Fruit fly (Drosophila melanogaster): ENCODE measurements around the gene Cpr65Ay.
A peak's percentile ranks its signal among the peaks of the same experiment; 100 is the strongest.

The Cpr65Ay gene

DNA sequence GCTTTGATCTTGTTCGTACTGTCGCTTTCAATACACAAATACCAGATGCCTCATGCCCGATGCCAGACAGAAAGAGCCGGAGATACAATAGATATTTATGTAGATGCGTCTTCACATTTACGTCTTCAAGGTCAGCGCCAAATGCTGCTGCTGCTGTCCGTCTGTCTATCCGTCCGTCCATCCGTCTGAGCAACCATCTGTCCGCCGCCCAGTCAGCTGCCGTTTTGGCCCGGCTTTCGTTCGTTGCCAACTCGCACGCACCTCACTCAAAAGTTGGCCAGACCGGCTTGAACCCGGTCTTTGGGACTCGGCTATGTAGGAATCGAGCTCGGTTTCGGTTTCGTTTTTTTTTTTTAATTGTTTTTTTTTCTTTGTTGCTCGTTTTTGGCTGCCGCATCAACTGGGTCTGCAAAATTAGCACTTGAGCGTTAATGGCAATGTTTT is 3.5 kb downstream of the Cpr65Ay start (continued):
- TF ChIP-seq CG1529 (GFP tag; optimal IDR thresholded peaks at IDR 0.05) (no peak), salm (tag; optimal IDR thresholded peaks at IDR 0.05) (no peak), kah (GFP tag; optimal IDR thresholded peaks at IDR 0.05) (no peak), ATbp (GFP tag; optimal IDR thresholded peaks at IDR 0.05) (no peak), caup (GFP tag; optimal IDR thresholded peaks at IDR 0.05; ENCODE audit: severe bottlenecking) (no peak), chif (GFP tag; optimal IDR thresholded peaks at IDR 0.05) (no peak), sisA (GFP tag; IDR thresholded peaks at IDR 0.05) (no peak), pfk (GFP tag; optimal IDR thresholded peaks at IDR 0.05) (no peak), Dp (GFP tag; optimal IDR thresholded peaks at IDR 0.05) (no peak), ato (GFP tag; IDR thresholded peaks at IDR 0.05; ENCODE audit: partially characterized antibody) (no peak), lab (GFP tag; optimal IDR thresholded peaks at IDR 0.05) (no peak), CG14050 (GFP tag; IDR thresholded peaks at IDR 0.05) (no peak), Hr51 (GFP tag; optimal IDR thresholded peaks at IDR 0.05) (no peak), amos (GFP tag; IDR thresholded peaks at IDR 0.05; ENCODE audit: partially characterized antibody) (no peak), CG12155 (GFP tag; optimal IDR thresholded peaks at IDR 0.05) (no peak), trem (tag; optimal IDR thresholded peaks at IDR 0.05) (no peak), CG14441 (GFP tag; IDR thresholded peaks at IDR 0.05) (no peak), CG4360 (GFP tag; IDR thresholded peaks at IDR 0.05) (no peak), bsh (GFP tag; optimal IDR thresholded peaks at IDR 0.05) (no peak), Hmx (GFP tag; optimal IDR thresholded peaks at IDR 0.05) (no peak), Fer2 (tag; optimal IDR thresholded peaks at IDR 0.05) (no peak), CG7928 (GFP tag; optimal IDR thresholded peaks at IDR 0.05) (no peak), grau (tag; optimal IDR thresholded peaks at IDR 0.05) (no peak), oc (tag; optimal IDR thresholded peaks at IDR 0.05) (no peak), Jarid2 (GFP tag; optimal IDR thresholded peaks at IDR 0.05) (no peak), CG11695 (GFP tag; IDR thresholded peaks at IDR 0.05) (no peak), CG17802 (tag; optimal IDR thresholded peaks at IDR 0.05) (no peak), Optix (GFP tag; IDR thresholded peaks at IDR 0.05) (no peak), Drgx (GFP tag; IDR thresholded peaks at IDR 0.05) (peak; percentile 37; the same call in 1 of the 2 replicates), CG13894 (tag; optimal IDR thresholded peaks at IDR 0.05) (peak; percentile 50), cato (GFP tag; optimal IDR thresholded peaks at IDR 0.05; ENCODE audit: borderline replicate concordance) (no peak), CG10654 (GFP tag; optimal IDR thresholded peaks at IDR 0.05) (no peak), gro (GFP tag; optimal IDR thresholded peaks at IDR 0.05) (no peak), HmgD (GFP tag; optimal IDR thresholded peaks at IDR 0.05) (no peak), trh (GFP tag; optimal IDR thresholded peaks at IDR 0.05) (no peak), bab2 (GFP tag; optimal IDR thresholded peaks at IDR 0.05) (no peak), Taf1 (GFP tag; IDR thresholded peaks at IDR 0.05) (no peak), CG14667 (GFP tag; IDR thresholded peaks at IDR 0.05) (no peak), Mes4 (GFP tag; optimal IDR thresholded peaks at IDR 0.05) (no peak), gsb (GFP tag; IDR thresholded peaks at IDR 0.05) (no peak), ap (GFP tag; IDR thresholded peaks at IDR 0.05) (no peak), Xrp1 (GFP tag; IDR thresholded peaks at IDR 0.05) (no peak), CHES-1-like (GFP tag; optimal IDR thresholded peaks at IDR 0.05) (no peak), CG6791 (GFP tag; IDR thresholded peaks at IDR 0.05; ENCODE audit: partially characterized antibody) (0 out of 3 replicates have a peak, but pooled peaks have one; percentile 6), CG18599 (GFP tag; optimal IDR thresholded peaks at IDR 0.05) (no peak), grn (GFP tag; optimal IDR thresholded peaks at IDR 0.05) (no peak), z (GFP tag; IDR thresholded peaks at IDR 0.05) (peak; percentile 67; the same call in 2 of the 3 replicates), Xbp1 (GFP tag; optimal IDR thresholded peaks at IDR 0.05) (no peak), CG30403 (GFP tag; optimal IDR thresholded peaks at IDR 0.05) (no peak), nom (GFP tag; optimal IDR thresholded peaks at IDR 0.05) (peak; percentile 96), CG15011 (GFP tag; optimal IDR thresholded peaks at IDR 0.05) (no peak)
